Worm (Caenorhabditis elegans): ENCODE data around the gene C45G7.13.

DNA sequence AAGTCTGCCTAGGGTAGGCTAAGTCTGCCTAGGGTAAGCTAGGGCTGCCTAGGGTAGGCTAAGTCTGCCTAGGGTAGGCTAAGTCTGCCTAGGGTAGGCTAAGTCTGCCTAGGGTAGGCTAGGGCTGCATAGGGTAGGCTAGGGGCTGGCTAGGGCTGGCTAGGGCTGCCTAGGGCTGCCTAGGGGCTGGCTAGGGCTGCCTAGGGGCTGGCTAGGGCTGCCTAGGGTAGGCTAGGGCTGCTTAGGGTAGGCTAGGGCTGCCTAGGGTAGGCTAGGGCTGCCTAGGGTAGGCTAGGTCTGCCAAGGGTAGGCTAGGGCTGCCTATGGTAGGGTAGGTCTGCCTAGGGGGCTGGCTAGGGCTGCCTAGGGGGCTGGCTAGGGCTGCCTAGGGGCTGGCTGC is 52.8 kb downstream of the C45G7.13 start:
- TF ChIP-seq unc-62 (GFP tag; optimal IDR thresholded peaks at IDR 0.05) (no peak), mab-5 (tag; optimal IDR thresholded peaks at IDR 0.05) (no peak), nhr-12 (tag; optimal IDR thresholded peaks at IDR 0.05) (no peak), elt-3 (tag; optimal IDR thresholded peaks at IDR 0.05) (no peak), sptf-1 (tag; optimal IDR thresholded peaks at IDR 0.05) (no peak), drap-1 (GFP tag; optimal IDR thresholded peaks at IDR 0.05) (no peak), nhr-237 (tag; optimal IDR thresholded peaks at IDR 0.05) (no peak), cnd-1 (tag; optimal IDR thresholded peaks at IDR 0.05) (no peak), pha-4 (tag; optimal IDR thresholded peaks at IDR 0.05) (no peak), snpc-4 (tag; optimal IDR thresholded peaks at IDR 0.05) (no peak), bed-3 (GFP tag; optimal IDR thresholded peaks at IDR 0.05) (no peak), unc-39 (tag; optimal IDR thresholded peaks at IDR 0.05) (no peak)

Data from whole organism, mixed stage, embryonic.